Fruit fly (Drosophila melanogaster) whole organism, embryonic: ENCODE data around the gene CG14636.

Experiments used
- Atf3 ChIP-seq: fragments of 200-800 bp; sonication (Bioruptor generic); optimal IDR thresholded peaks from 3 replicates; lab custom pipeline; 2016; ENCODE audit warnings: missing biosample characterization, missing genetic modification characterization
- Awh ChIP-seq: fragments of 200-800 bp; sonication (Bioruptor generic); IDR thresholded peaks from 2 replicates; pipeline ENCODE4, ENCODE4 v1.3.6; 2022; ENCODE audit warnings: missing biosample characterization, missing genetic modification characterization
- BEAF-32 ChIP-seq: fragments of 200-800 bp; sonication (Bioruptor generic); optimal IDR thresholded peaks from 3 replicates; lab custom pipeline; 2017; ENCODE audit warnings: missing biosample characterization, missing genetic modification characterization, mild to moderate bottlenecking, moderate library complexity, missing genetic modification reagents
- Bgb ChIP-seq: fragments of 200-800 bp; sonication (Bioruptor generic); IDR thresholded peaks from 2 replicates; pipeline ENCODE4 v1.3.6; 2022; ENCODE audit warnings: missing biosample characterization, missing genetic modification characterization; ENCODE audit not compliant: partially characterized antibody
- CG10462 ChIP-seq: fragments of 200-800 bp; sonication (Bioruptor generic); optimal IDR thresholded peaks from 2 replicates; lab custom pipeline; 2016; ENCODE audit warnings: missing biosample characterization, missing genetic modification characterization
- CG11560 ChIP-seq: fragments of 200-800 bp; sonication (Bioruptor generic); IDR thresholded peaks from 3 replicates; pipeline ENCODE4 v1.3.6; 2022; ENCODE audit warnings: missing biosample characterization, missing genetic modification characterization
- CG12071 ChIP-seq: fragments of 200-800 bp; sonication (Bioruptor generic); optimal IDR thresholded peaks from 3 replicates; lab custom pipeline; 2018; ENCODE audit warnings: missing biosample characterization, mild to moderate bottlenecking, missing genetic modification characterization
- CG12155 ChIP-seq: fragments of 200-800 bp; sonication (Bioruptor generic); optimal IDR thresholded peaks from 3 replicates; lab custom pipeline; 2016; ENCODE audit warnings: missing biosample characterization, missing genetic modification characterization
- CG12299 ChIP-seq: fragments of 200-800 bp; sonication (Bioruptor generic); optimal IDR thresholded peaks from 2 replicates; lab custom pipeline; 2018; ENCODE audit warnings: missing biosample characterization, mild to moderate bottlenecking, missing genetic modification characterization
- CG12942 ChIP-seq: fragments of 200-800 bp; sonication (Bioruptor generic); optimal IDR thresholded peaks from 3 replicates; lab custom pipeline; 2016; ENCODE audit warnings: missing biosample characterization, missing genetic modification characterization
- CG13287 ChIP-seq: fragments of 200-800 bp; sonication (Bioruptor generic); IDR thresholded peaks from 2 replicates; pipeline ENCODE4 v1.3.6; 2022; ENCODE audit warnings: missing biosample characterization, missing genetic modification characterization; ENCODE audit not compliant: partially characterized antibody
- CG15479 ChIP-seq: fragments of 200-800 bp; sonication (Bioruptor generic); optimal IDR thresholded peaks from 3 replicates; lab custom pipeline; 2019; ENCODE audit warnings: missing biosample characterization, mild to moderate bottlenecking, missing genetic modification characterization, moderate library complexity
- CG16815 ChIP-seq: fragments of 200-800 bp; sonication (Bioruptor generic); optimal IDR thresholded peaks from 3 replicates; lab custom pipeline; 2017; ENCODE audit warnings: missing biosample characterization, mild to moderate bottlenecking, missing genetic modification characterization
- CG17829 ChIP-seq: fragments of 200-800 bp; optimal IDR thresholded peaks from 2 replicates; lab custom pipeline; 2019; ENCODE audit warnings: missing biosample characterization, mild to moderate bottlenecking, missing genetic modification characterization, moderate library complexity
- CG2129 ChIP-seq: fragments of 200-800 bp; sonication (Bioruptor generic); IDR thresholded peaks from 2 replicates; pipeline ENCODE4 v1.3.6; 2022; ENCODE audit warnings: missing biosample characterization, missing genetic modification characterization; ENCODE audit not compliant: partially characterized antibody
- CG2202 ChIP-seq: fragments of 200-800 bp; sonication (Bioruptor generic); optimal IDR thresholded peaks from 2 replicates; lab custom pipeline; 2018; ENCODE audit warnings: missing biosample characterization, mild to moderate bottlenecking, missing genetic modification characterization
- CG3838 ChIP-seq: fragments of 200-800 bp; sonication (Bioruptor generic); optimal IDR thresholded peaks from 3 replicates; lab custom pipeline; 2016; ENCODE audit warnings: missing biosample characterization, missing genetic modification characterization
- CG4328 ChIP-seq: fragments of 200-800 bp; sonication (Bioruptor generic); optimal IDR thresholded peaks from 3 replicates; lab custom pipeline; 2017; ENCODE audit warnings: missing biosample characterization, missing genetic modification reagents, missing genetic modification characterization
- CG43689 ChIP-seq: fragments of 200-800 bp; sonication (Bioruptor generic); IDR thresholded peaks from 2 replicates; pipeline ENCODE4 v1.3.6; 2022; ENCODE audit warnings: missing biosample characterization, missing genetic modification characterization
- CG7928 ChIP-seq: fragments of 200-800 bp; sonication (Bioruptor generic); optimal IDR thresholded peaks from 2 replicates; lab custom pipeline; 2017; ENCODE audit warnings: missing biosample characterization, mild to moderate bottlenecking, missing genetic modification characterization
- CG8089 ChIP-seq: fragments of 200-800 bp; sonication (Bioruptor generic); optimal IDR thresholded peaks from 3 replicates; lab custom pipeline; 2016; ENCODE audit warnings: missing biosample characterization, missing genetic modification characterization
- CG8944 ChIP-seq: fragments of 200-800 bp; sonication (Bioruptor generic); optimal IDR thresholded peaks from 3 replicates; lab custom pipeline; 2016; ENCODE audit warnings: missing biosample characterization, missing genetic modification characterization
- CG9609 ChIP-seq: fragments of 200-800 bp; sonication (Bioruptor generic); optimal IDR thresholded peaks from 3 replicates; lab custom pipeline; 2016; ENCODE audit warnings: missing biosample characterization, missing genetic modification characterization
- Dbx ChIP-seq: fragments of 200-800 bp; sonication (Bioruptor generic); IDR thresholded peaks from 3 replicates; pipeline ENCODE4 v1.3.6; 2022; ENCODE audit warnings: missing biosample characterization, missing genetic modification characterization
- Elba2 ChIP-seq: fragments of 200-800 bp; sonication (Bioruptor generic); optimal IDR thresholded peaks from 3 replicates; lab custom pipeline; 2016; ENCODE audit warnings: missing biosample characterization, missing genetic modification characterization
- MESR4 ChIP-seq: fragments of 200-800 bp; sonication (Bioruptor generic); optimal IDR thresholded peaks from 2 replicates; lab custom pipeline; 2018; ENCODE audit warnings: missing biosample characterization, mild to moderate bottlenecking, missing genetic modification characterization, moderate library complexity
- Pdp1 ChIP-seq, 2 experiments: fragments of 200-800 bp; sonication (Bioruptor generic); optimal IDR thresholded peaks; 3 replicates each; lab custom pipeline; 2016; ENCODE audit warnings: missing biosample characterization in 2 of 2, missing genetic modification characterization in 2 of 2, mild to moderate bottlenecking in 1 of 2, moderate library complexity in 1 of 2
- Ravus ChIP-seq: fragments of 200-800 bp; sonication (Bioruptor generic); IDR thresholded peaks from 2 replicates; pipeline ENCODE4 v1.3.6; 2022; ENCODE audit warnings: missing biosample characterization, missing genetic modification characterization
- Sin3A ChIP-seq: fragments of >200 bp; optimal IDR thresholded peaks from 2 replicates; lab custom pipeline; 2018
- Sox100B ChIP-seq: fragments of 200-800 bp; sonication (Bioruptor generic); optimal IDR thresholded peaks from 3 replicates; lab custom pipeline; 2018; ENCODE audit warnings: missing biosample characterization, mild to moderate bottlenecking, missing genetic modification characterization
- Taf1 ChIP-seq: fragments of 200-800 bp; sonication (Bioruptor generic); IDR thresholded peaks from 2 replicates; pipeline ENCODE4 v1.3.6; 2022; ENCODE audit warnings: missing biosample characterization, missing genetic modification characterization
- ab ChIP-seq: fragments of 200-800 bp; sonication (Bioruptor generic); optimal IDR thresholded peaks from 2 replicates; lab custom pipeline; 2016; ENCODE audit warnings: missing biosample characterization, missing genetic modification characterization
- abd-A ChIP-seq: fragments of 200-800 bp; sonication (Bioruptor generic); optimal IDR thresholded peaks from 3 replicates; lab custom pipeline; 2019; ENCODE audit warnings: missing biosample characterization, mild to moderate bottlenecking, missing genetic modification characterization, moderate library complexity
- cg ChIP-seq: fragments of 200-800 bp; sonication (Bioruptor generic); optimal IDR thresholded peaks from 3 replicates; lab custom pipeline; 2019; ENCODE audit warnings: missing biosample characterization, mild to moderate bottlenecking, missing genetic modification characterization, moderate library complexity
- chn ChIP-seq: fragments of 200-800 bp; sonication (Bioruptor generic); optimal IDR thresholded peaks from 2 replicates; lab custom pipeline; 2016; ENCODE audit warnings: missing biosample characterization, missing genetic modification characterization
- esg ChIP-seq: fragments of 200-800 bp; sonication (Bioruptor generic); conservative IDR thresholded peaks from 2 replicates; pipeline ENCODE4 v1.3.6; 2022; ENCODE audit warnings: missing biosample characterization, missing genetic modification characterization
- grau ChIP-seq: fragments of 200-800 bp; optimal IDR thresholded peaks from 3 replicates; lab custom pipeline; 2019; ENCODE audit warnings: missing biosample characterization, mild to moderate bottlenecking, missing genetic modification characterization, moderate library complexity
- ken ChIP-seq: fragments of 200-800 bp; sonication (Bioruptor generic); IDR thresholded peaks from 3 replicates; pipeline ENCODE4 v1.3.6; 2022; ENCODE audit warnings: missing biosample characterization, missing genetic modification characterization
- luna ChIP-seq: fragments of 200-800 bp; sonication (Bioruptor generic); optimal IDR thresholded peaks from 2 replicates; lab custom pipeline; 2016; ENCODE audit warnings: missing biosample characterization, missing genetic modification characterization
- odd ChIP-seq: fragments of 200-800 bp; sonication (Bioruptor generic); optimal IDR thresholded peaks from 2 replicates; lab custom pipeline; 2017; ENCODE audit warnings: missing biosample characterization, mild to moderate bottlenecking, missing genetic modification characterization
- pan ChIP-seq, 4 experiments: fragments of >200 bp in 3 of 4; fragments of 200-800 bp in 1 of 4; sonication (Bioruptor generic) in 1 of 4; optimal IDR thresholded peaks in 3 of 4; IDR thresholded peaks in 1 of 4; 2 replicates each; pipeline versions ENCODE4 v1.3.6 to Lab custom; 2017 to 2022; ENCODE audit warnings: missing biosample characterization in 2 of 4, missing genetic modification characterization in 2 of 4, mixed read lengths in 1 of 4
- peb ChIP-seq: fragments of 200-800 bp; sonication (Bioruptor generic); IDR thresholded peaks from 2 replicates; pipeline ENCODE4 v1.3.6; 2022; ENCODE audit warnings: missing biosample characterization, missing genetic modification characterization
- shn ChIP-seq: fragments of 200-800 bp; sonication (Bioruptor generic); optimal IDR thresholded peaks from 3 replicates; lab custom pipeline; 2016; ENCODE audit warnings: missing biosample characterization, missing genetic modification characterization
- sisA ChIP-seq: fragments of 200-800 bp; sonication (Bioruptor generic); IDR thresholded peaks from 2 replicates; pipeline ENCODE4 v1.3.6; 2022; ENCODE audit warnings: missing biosample characterization, missing genetic modification characterization
- slou ChIP-seq: fragments of 200-800 bp; sonication (Bioruptor generic); optimal IDR thresholded peaks from 3 replicates; lab custom pipeline; 2016; ENCODE audit warnings: missing biosample characterization, missing genetic modification characterization
- sob ChIP-seq: fragments of 200-800 bp; sonication (Bioruptor generic); IDR thresholded peaks from 2 replicates; pipeline ENCODE4 v1.3.6; 2022; ENCODE audit warnings: missing biosample characterization, missing genetic modification characterization
- tio ChIP-seq: fragments of 200-800 bp; sonication (Bioruptor generic); optimal IDR thresholded peaks from 2 replicates; lab custom pipeline; 2017; ENCODE audit warnings: missing biosample characterization, missing genetic modification characterization, inconsistent platforms
- trh ChIP-seq: fragments of 200-800 bp; sonication (Bioruptor generic); optimal IDR thresholded peaks from 2 replicates; lab custom pipeline; 2016; ENCODE audit warnings: missing biosample characterization, missing genetic modification characterization
- vfl ChIP-seq: fragments of 200-800 bp; sonication (Bioruptor generic); optimal IDR thresholded peaks from 2 replicates; lab custom pipeline; 2016; ENCODE audit warnings: missing biosample characterization, missing genetic modification characterization
- vnd ChIP-seq: fragments of 200-800 bp; sonication (Bioruptor generic); IDR thresholded peaks from 3 replicates; pipeline ENCODE4 v1.3.6; 2022; ENCODE audit warnings: missing biosample characterization, missing genetic modification characterization; ENCODE audit not compliant: partially characterized antibody
- zen2 ChIP-seq: fragments of 200-800 bp; sonication (Bioruptor generic); IDR thresholded peaks from 3 replicates; pipeline ENCODE4 v1.3.6; 2022; ENCODE audit warnings: missing biosample characterization, missing genetic modification characterization; ENCODE audit not compliant: partially characterized antibody

CG14636 gene

DNA sequence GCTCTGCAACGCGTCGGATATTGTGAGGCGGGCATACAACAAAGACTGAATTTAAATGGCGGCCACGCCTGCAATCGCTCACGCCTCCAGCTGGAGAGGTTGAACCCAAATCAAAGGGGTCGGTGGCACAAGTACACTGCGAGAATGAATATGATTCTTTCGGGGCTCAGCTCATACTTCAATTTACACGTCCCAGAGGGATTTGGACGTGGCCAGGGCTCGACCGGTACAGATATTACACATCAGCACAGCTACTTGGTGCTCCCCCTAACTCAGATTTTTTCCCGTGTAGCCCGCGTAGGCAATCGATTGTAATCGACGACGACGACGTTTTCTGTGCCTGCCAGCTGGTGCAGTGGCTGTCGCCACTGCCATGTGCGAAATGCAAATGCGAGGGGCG, 1.1 kb downstream of the CG14636 start (continued):
- TF ChIP-seq abd-A (no peak), CG3838 (GFP tag; lab: Kevin White, UChicago) (no peak), CG4328 (no peak), luna (GFP tag; lab: Kevin White, UChicago) (no peak), CG10462 (peak; percentile 8), CG8089 (GFP tag; lab: Kevin White, UChicago) (peak; percentile 77), pan (optimal IDR thresholded peaks at IDR 0.05; lab: Kevin White, UChicago) (no peak), pan (GFP tag; optimal IDR thresholded peaks at IDR 0.05 in 1 of 2, IDR thresholded peaks at IDR 0.05 in 1 of 2) (peak in 1 of 2 experiments; percentile 92), Awh (GFP tag; lab: Robert Waterston, UW) (peak; percentile 90), CG13287 (GFP tag; lab: Robert Waterston, UW) (no peak), CG43689 (GFP tag; lab: Robert Waterston, UW) (peak; percentile 70), Bgb (GFP tag; lab: Robert Waterston, UW) (no peak), CG11560 (tag; lab: Robert Waterston, UW) (peak; percentile 68; the same call in 2 of the 3 replicates), trh (peak; percentile 1), CG8944 (GFP tag; lab: Kevin White, UChicago) (peak; percentile 68), ken (GFP tag; lab: Robert Waterston, UW) (peak; percentile 85), vnd (no peak), sisA (GFP tag; lab: Robert Waterston, UW) (peak; percentile 91), Sin3A (lab: Kevin White, UChicago) (no peak), CG2202 (tag; lab: Kevin White, UChicago) (no peak), slou (GFP tag; lab: Kevin White, UChicago) (peak; percentile 35), CG9609 (peak; percentile 70), Sox100B (peak; percentile 68), Pdp1 (GFP tag; optimal IDR thresholded peaks at IDR 0.05; lab: Kevin White, UChicago) (peak; percentile 71 to 73), tio (peak; percentile 14), CG16815 (GFP tag; lab: Kevin White, UChicago) (peak; percentile 42), BEAF-32 (GFP tag; lab: Kevin White, UChicago) (no peak), peb (GFP tag; lab: Robert Waterston, UW) (peak; percentile 69; the same call in 1 of the 2 replicates), ab (GFP tag; lab: Kevin White, UChicago) (peak; percentile 23), MESR4 (no peak), Taf1 (GFP tag; lab: Robert Waterston, UW) (peak; percentile 52; the same call in 1 of the 2 replicates), odd (GFP tag; lab: Kevin White, UChicago) (peak; percentile 51), sob (peak; percentile 87), chn (GFP tag; lab: Kevin White, UChicago) (peak; percentile 71), cg (no peak), CG17829 (tag; lab: Kevin White, UChicago) (peak; percentile 73), Elba2 (GFP tag; lab: Kevin White, UChicago) (no peak), Dbx (GFP tag; lab: Robert Waterston, UW) (peak; percentile 51; the same call in 1 of the 3 replicates), vfl (GFP tag; lab: Kevin White, UChicago) (no peak), shn (peak; percentile 66), CG12299 (tag; lab: Kevin White, UChicago) (no peak), Atf3 (peak; percentile 63), CG7928 (GFP tag; lab: Kevin White, UChicago) (peak; percentile 15), Ravus (GFP tag; lab: Robert Waterston, UW) (no peak), zen2 (GFP tag; lab: Robert Waterston, UW) (no peak), CG12942 (GFP tag; lab: Kevin White, UChicago) (peak; percentile 71), CG12155 (peak; percentile 48), CG15479 (GFP tag; lab: Kevin White, UChicago) (no peak), CG12071 (GFP tag; lab: Kevin White, UChicago) (peak; percentile 76), CG2129 (no peak), esg (GFP tag; lab: Robert Waterston, UW) (peak; percentile 88), grau (tag; lab: Kevin White, UChicago) (peak; percentile 70)
